Worm (Caenorhabditis elegans) whole organism, L2 larva: ENCODE data around the gene Y54G2A.76.
A peak's percentile ranks its signal among the peaks of the same experiment; 100 is the strongest.

ENCODE experiments used
- C34F6.9 ChIP-seq: fragments of 150-350 bp; optimal IDR thresholded peaks from 2 replicates; lab custom pipeline; 2014; ENCODE audit warnings: missing biosample characterization, missing genetic modification characterization
- F13H6.1 ChIP-seq: sonication (generic microtip); optimal IDR thresholded peaks from 2 replicates; lab custom pipeline; 2016; ENCODE audit warnings: missing genetic modification characterization, missing compliant biosample characterization
- R02D3.7 ChIP-seq: fragments of 150-350 bp; optimal IDR thresholded peaks from 2 replicates; lab custom pipeline; 2014; ENCODE audit warnings: missing biosample characterization, missing genetic modification characterization
- Y55F3AM.14 ChIP-seq: fragments of 200-800 bp; sonication (Bioruptor generic); optimal IDR thresholded peaks from 2 replicates; lab custom pipeline; 2018; ENCODE audit warnings: mild to moderate bottlenecking, missing genetic modification characterization, missing compliant biosample characterization
- ZK546.5 ChIP-seq: sonication (generic microtip); optimal IDR thresholded peaks from 2 replicates; lab custom pipeline; 2017; ENCODE audit warnings: missing biosample characterization, missing genetic modification characterization
- alr-1 ChIP-seq: fragments of 150-350 bp; optimal IDR thresholded peaks from 2 replicates; lab custom pipeline; 2014; ENCODE audit warnings: missing biosample characterization, missing genetic modification characterization
- aly-2 ChIP-seq: fragments of 150-350 bp; optimal IDR thresholded peaks from 2 replicates; lab custom pipeline; 2014; ENCODE audit warnings: missing biosample characterization, missing genetic modification characterization
- ama-1 ChIP-seq: fragments of 150-350 bp; optimal IDR thresholded peaks from 2 replicates; lab custom pipeline; 2018; ENCODE audit warnings: inconsistent platforms
- blmp-1 ChIP-seq: sonication (generic microtip); optimal IDR thresholded peaks from 2 replicates; lab custom pipeline; 2017; ENCODE audit warnings: missing genetic modification characterization, mild to moderate bottlenecking, missing compliant biosample characterization, antibody characterized with exemption, moderate library complexity; ENCODE audit not compliant: insufficient read depth
- ceh-16 ChIP-seq: fragments of 150-350 bp; optimal IDR thresholded peaks from 2 replicates; lab custom pipeline; 2014; ENCODE audit warnings: missing biosample characterization, missing genetic modification characterization
- ceh-82 ChIP-seq: fragments of 150-350 bp; optimal IDR thresholded peaks from 2 replicates; lab custom pipeline; 2014; ENCODE audit warnings: missing biosample characterization, missing genetic modification characterization
- crh-2 ChIP-seq: sonication (generic microtip); optimal IDR thresholded peaks from 2 replicates; lab custom pipeline; 2017; ENCODE audit warnings: missing biosample characterization, missing genetic modification characterization
- dmd-4 ChIP-seq: sonication (generic microtip); optimal IDR thresholded peaks from 2 replicates; lab custom pipeline; 2017; ENCODE audit warnings: missing biosample characterization, missing genetic modification characterization
- egl-27 ChIP-seq: sonication (generic microtip); optimal IDR thresholded peaks from 3 replicates; lab custom pipeline; 2017; ENCODE audit warnings: missing biosample characterization, missing genetic modification reagents, missing genetic modification characterization
- elt-1 ChIP-seq: fragments of 150-350 bp; optimal IDR thresholded peaks from 2 replicates; lab custom pipeline; 2014; ENCODE audit warnings: missing biosample characterization, missing genetic modification characterization
- elt-3 ChIP-seq: sonication (generic microtip); optimal IDR thresholded peaks from 2 replicates; lab custom pipeline; 2017; ENCODE audit warnings: missing biosample characterization, missing genetic modification characterization
- fos-1 ChIP-seq: fragments of 150-350 bp; optimal IDR thresholded peaks from 2 replicates; lab custom pipeline; 2014; ENCODE audit warnings: missing biosample characterization, missing genetic modification characterization
- gmeb-1 ChIP-seq: fragments of 150-350 bp; optimal IDR thresholded peaks from 2 replicates; lab custom pipeline; 2014; ENCODE audit warnings: missing biosample characterization, missing genetic modification characterization
- lin-11 ChIP-seq: fragments of 150-350 bp; sonication (generic microtip); optimal IDR thresholded peaks from 2 replicates; lab custom pipeline; 2014; ENCODE audit warnings: missing biosample characterization, missing genetic modification characterization, inconsistent platforms, mixed read lengths
- lin-13 ChIP-seq: fragments of 150-350 bp; optimal IDR thresholded peaks from 2 replicates; lab custom pipeline; 2014; ENCODE audit warnings: missing biosample characterization, missing genetic modification reagents, missing genetic modification characterization
- lin-39 ChIP-seq: fragments of 150-350 bp; optimal IDR thresholded peaks from 2 replicates; lab custom pipeline; 2014; ENCODE audit warnings: missing biosample characterization, missing genetic modification reagents, missing genetic modification characterization
- lsy-2 ChIP-seq, 2 experiments: fragments of 150-350 bp in 1 of 2; sonication (generic microtip) in 1 of 2; optimal IDR thresholded peaks; 2 replicates each; lab custom pipeline; 2014 to 2017; ENCODE audit warnings: missing biosample characterization in 2 of 2, missing genetic modification characterization in 2 of 2
- mab-5 ChIP-seq: fragments of 150-350 bp; optimal IDR thresholded peaks from 2 replicates; lab custom pipeline; 2014; ENCODE audit warnings: missing biosample characterization, missing genetic modification characterization
- mbf-1 ChIP-seq: sonication (generic microtip); optimal IDR thresholded peaks from 2 replicates; lab custom pipeline; 2017; ENCODE audit warnings: missing biosample characterization, missing genetic modification characterization
- mdl-1 ChIP-seq, 2 experiments: fragments of 150-350 bp in 1 of 2; sonication (generic microtip) in 1 of 2; optimal IDR thresholded peaks; 2 replicates each; lab custom pipeline; 2017; ENCODE audit warnings: missing biosample characterization in 2 of 2, missing genetic modification characterization in 2 of 2
- nhr-10 ChIP-seq: sonication (generic microtip); optimal IDR thresholded peaks from 2 replicates; lab custom pipeline; 2017; ENCODE audit warnings: missing biosample characterization, missing genetic modification characterization
- nhr-11 ChIP-seq: fragments of 150-350 bp; optimal IDR thresholded peaks from 2 replicates; lab custom pipeline; 2014; ENCODE audit warnings: missing biosample characterization, missing genetic modification characterization
- nhr-12 ChIP-seq: fragments of 150-350 bp; optimal IDR thresholded peaks from 2 replicates; lab custom pipeline; 2014; ENCODE audit warnings: missing biosample characterization, missing genetic modification characterization
- nhr-129 ChIP-seq: fragments of 150-350 bp; optimal IDR thresholded peaks from 2 replicates; lab custom pipeline; 2014; ENCODE audit warnings: missing biosample characterization, missing genetic modification characterization
- nhr-21 ChIP-seq: fragments of 150-350 bp; optimal IDR thresholded peaks from 2 replicates; lab custom pipeline; 2014; ENCODE audit warnings: missing biosample characterization, missing genetic modification characterization
- nhr-23 ChIP-seq: fragments of 150-350 bp; optimal IDR thresholded peaks from 2 replicates; lab custom pipeline; 2014; ENCODE audit warnings: missing biosample characterization, missing genetic modification reagents, missing genetic modification characterization
- nhr-237 ChIP-seq: fragments of 150-350 bp; optimal IDR thresholded peaks from 2 replicates; lab custom pipeline; 2014; ENCODE audit warnings: missing biosample characterization, missing genetic modification characterization
- nhr-25 ChIP-seq: fragments of 150-350 bp; sonication (generic microtip); optimal IDR thresholded peaks from 3 replicates; lab custom pipeline; 2014; ENCODE audit warnings: missing biosample characterization, missing genetic modification characterization
- nhr-6 ChIP-seq: fragments of 150-350 bp; optimal IDR thresholded peaks from 2 replicates; lab custom pipeline; 2014; ENCODE audit warnings: missing biosample characterization, missing genetic modification characterization
- nhr-77 ChIP-seq: fragments of 150-350 bp; optimal IDR thresholded peaks from 2 replicates; lab custom pipeline; 2014; ENCODE audit warnings: missing biosample characterization, missing genetic modification characterization
- peb-1 ChIP-seq: fragments of 150-350 bp; optimal IDR thresholded peaks from 2 replicates; lab custom pipeline; 2014; ENCODE audit warnings: missing biosample characterization, missing genetic modification characterization
- sem-4 ChIP-seq: fragments of 150-350 bp; optimal IDR thresholded peaks from 2 replicates; lab custom pipeline; 2014; ENCODE audit warnings: missing biosample characterization, missing genetic modification reagents, missing genetic modification characterization
- skn-1 ChIP-seq: sonication (generic microtip); optimal IDR thresholded peaks from 2 replicates; lab custom pipeline; 2017; ENCODE audit warnings: missing biosample characterization, missing genetic modification characterization
- sma-3 ChIP-seq: sonication (generic microtip); optimal IDR thresholded peaks from 2 replicates; lab custom pipeline; 2016; ENCODE audit warnings: missing genetic modification reagents, missing genetic modification characterization, missing compliant biosample characterization
- sma-9 ChIP-seq, 2 experiments: fragments of 150-350 bp in 1 of 2; sonication (generic microtip) in 1 of 2; optimal IDR thresholded peaks; 2 replicates each; lab custom pipeline; 2014 to 2016; ENCODE audit warnings: missing genetic modification characterization in 2 of 2, mild to moderate bottlenecking in 1 of 2, missing biosample characterization in 1 of 2, missing compliant biosample characterization in 1 of 2, missing genetic modification reagents in 1 of 2, moderate library complexity in 1 of 2
- snpc-4 ChIP-seq: fragments of 150-350 bp; optimal IDR thresholded peaks from 2 replicates; lab custom pipeline; 2014; ENCODE audit warnings: missing biosample characterization, missing genetic modification characterization
- unc-39 ChIP-seq: fragments of 150-350 bp; optimal IDR thresholded peaks from 2 replicates; lab custom pipeline; 2014; ENCODE audit warnings: missing biosample characterization, missing genetic modification characterization
- unc-55 ChIP-seq: fragments of 150-350 bp; sonication (generic microtip); optimal IDR thresholded peaks from 3 replicates; lab custom pipeline; 2014; ENCODE audit warnings: missing biosample characterization, missing genetic modification reagents, missing genetic modification characterization
- unc-62 ChIP-seq: fragments of 150-350 bp; optimal IDR thresholded peaks from 2 replicates; lab custom pipeline; 2014; ENCODE audit warnings: missing biosample characterization, missing genetic modification reagents, missing genetic modification characterization
- zag-1 ChIP-seq: fragments of 150-350 bp; optimal IDR thresholded peaks from 2 replicates; lab custom pipeline; 2014; ENCODE audit warnings: missing biosample characterization, missing genetic modification characterization
- ztf-1 ChIP-seq: fragments of 200-800 bp; sonication (Bioruptor generic); conservative IDR thresholded peaks from 2 replicates; pipeline ENCODE4 v1.3.6; 2022; ENCODE audit warnings: missing genetic modification characterization, missing compliant biosample characterization
- ztf-11 ChIP-seq: sonication (generic microtip); optimal IDR thresholded peaks from 2 replicates; lab custom pipeline; 2017; ENCODE audit warnings: missing biosample characterization, missing genetic modification characterization
- ztf-4 ChIP-seq: fragments of 150-350 bp; optimal IDR thresholded peaks from 2 replicates; lab custom pipeline; 2014; ENCODE audit warnings: missing biosample characterization, missing genetic modification characterization

Gene Y54G2A.76

DNA sequence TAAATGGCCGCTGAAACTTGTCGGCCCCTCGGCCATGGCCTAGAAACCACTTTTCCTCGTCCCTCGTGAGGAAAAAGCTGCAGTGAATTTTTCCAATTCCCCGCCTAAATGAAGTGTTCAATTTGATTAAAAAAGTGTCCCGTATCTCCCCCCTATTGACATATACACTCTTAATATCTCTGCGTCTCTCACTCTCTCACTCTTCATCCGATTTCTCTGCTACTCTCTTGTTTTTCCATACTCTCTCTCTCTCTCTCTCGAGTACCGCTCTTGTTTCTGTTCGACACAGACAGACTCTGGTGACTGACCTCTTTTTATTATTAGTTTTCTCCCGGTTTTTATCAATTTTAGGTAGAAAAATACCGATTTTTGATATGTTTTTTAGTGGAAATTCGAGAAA lies 24.2 kb upstream of the Y54G2A.76 start:
- TF ChIP-seq sem-4 (tag; lab: Kevin White, UChicago) (no peak), peb-1 (no peak), ama-1 (lab: Kevin White, UChicago) (no peak), aly-2 (tag; lab: Kevin White, UChicago) (no peak), nhr-11 (tag; lab: Kevin White, UChicago) (no peak), ztf-1 (GFP tag; lab: Robert Waterston, UW) (no peak), dmd-4 (tag; lab: Kevin White, UChicago) (no peak), ceh-82 (tag; lab: Kevin White, UChicago) (no peak), lin-11 (tag; lab: Kevin White, UChicago) (no peak), nhr-10 (no peak), nhr-77 (tag; lab: Kevin White, UChicago) (no peak), lin-13 (peak; percentile 40), crh-2 (tag; lab: Kevin White, UChicago) (peak; percentile 46), elt-3 (no peak), nhr-23 (tag; lab: Kevin White, UChicago) (no peak), nhr-6 (tag; lab: Kevin White, UChicago) (no peak), unc-39 (tag; lab: Kevin White, UChicago) (no peak), ztf-4 (no peak), C34F6.9 (peak; percentile 43), ZK546.5 (no peak), lsy-2 (tag; optimal IDR thresholded peaks at IDR 0.05; lab: Kevin White, UChicago) (peak; percentile 26 to 51), egl-27 (tag; lab: Kevin White, UChicago) (no peak), gmeb-1 (tag; lab: Kevin White, UChicago) (peak; percentile 34), unc-55 (peak; percentile 44), fos-1 (tag; lab: Kevin White, UChicago) (peak; percentile 10), skn-1 (tag; lab: Kevin White, UChicago) (no peak), nhr-25 (tag; lab: Kevin White, UChicago) (peak; percentile 9), R02D3.7 (tag; lab: Kevin White, UChicago) (no peak), lin-39 (no peak), mdl-1 (tag; optimal IDR thresholded peaks at IDR 0.05; lab: Kevin White, UChicago) (no peak), nhr-12 (no peak), mab-5 (tag; lab: Kevin White, UChicago) (no peak), Y55F3AM.14 (GFP tag; lab: Kevin White, UChicago) (no peak), F13H6.1 (tag; lab: Kevin White, UChicago) (peak; percentile 31), unc-62 (GFP tag; lab: Kevin White, UChicago) (no peak), ztf-11 (no peak), ceh-16 (no peak), nhr-129 (tag; lab: Kevin White, UChicago) (peak; percentile 20), nhr-237 (no peak), zag-1 (tag; lab: Kevin White, UChicago) (no peak), sma-3 (GFP tag; lab: Kevin White, UChicago) (peak; percentile 28), sma-9 (GFP tag; optimal IDR thresholded peaks at IDR 0.05; lab: Kevin White, UChicago) (no peak), sma-9 (tag; optimal IDR thresholded peaks at IDR 0.05; lab: Kevin White, UChicago) (no peak), snpc-4 (tag; lab: Kevin White, UChicago) (no peak), elt-1 (tag; lab: Kevin White, UChicago) (no peak), alr-1 (no peak), blmp-1 (no peak), mbf-1 (tag; lab: Kevin White, UChicago) (no peak), nhr-21 (tag; lab: Kevin White, UChicago) (no peak)
